Fruit fly (Drosophila melanogaster) whole organism, embryonic: ENCODE results near the gene put.
A peak's percentile ranks its signal among the peaks of the same experiment; 100 is the strongest.

ENCODE experiments used
- Atf-2 ChIP-seq: fragments of 200-800 bp; sonication (Bioruptor generic); optimal IDR thresholded peaks from 2 replicates; lab custom pipeline; 2016; ENCODE audit warnings: missing biosample characterization, missing genetic modification characterization
- CG1024 ChIP-seq: fragments of 200-800 bp; sonication (Bioruptor generic); IDR thresholded peaks from 2 replicates; pipeline ENCODE4 v1.3.6; 2022; ENCODE audit warnings: missing biosample characterization, missing genetic modification characterization
- CG10959 ChIP-seq: fragments of 200-800 bp; sonication (Bioruptor generic); IDR thresholded peaks from 2 replicates; pipeline ENCODE4 v1.3.6; 2022; ENCODE audit warnings: missing biosample characterization, missing genetic modification characterization
- CG11695 ChIP-seq: fragments of 200-800 bp; sonication (Bioruptor generic); IDR thresholded peaks from 3 replicates; pipeline ENCODE4 v1.3.6; 2022; ENCODE audit warnings: missing biosample characterization, missing genetic modification characterization
- CG12071 ChIP-seq: fragments of 200-800 bp; sonication (Bioruptor generic); optimal IDR thresholded peaks from 3 replicates; lab custom pipeline; 2018; ENCODE audit warnings: missing biosample characterization, mild to moderate bottlenecking, missing genetic modification characterization
- CG12299 ChIP-seq: fragments of 200-800 bp; sonication (Bioruptor generic); optimal IDR thresholded peaks from 2 replicates; lab custom pipeline; 2018; ENCODE audit warnings: missing biosample characterization, mild to moderate bottlenecking, missing genetic modification characterization
- CG13624 ChIP-seq: fragments of 200-800 bp; sonication (Bioruptor generic); optimal IDR thresholded peaks from 2 replicates; lab custom pipeline; 2016; ENCODE audit warnings: missing biosample characterization, missing genetic modification characterization
- CG14710 ChIP-seq: fragments of 200-800 bp; sonication (Bioruptor generic); optimal IDR thresholded peaks from 3 replicates; lab custom pipeline; 2019; ENCODE audit warnings: missing biosample characterization, mild to moderate bottlenecking, missing genetic modification characterization, moderate library complexity
- CG17328 ChIP-seq: fragments of 200-800 bp; sonication (Bioruptor generic); IDR thresholded peaks from 2 replicates; pipeline ENCODE4 v1.3.6; 2022; ENCODE audit warnings: missing biosample characterization, missing genetic modification characterization
- CG18262 ChIP-seq: fragments of 200-800 bp; optimal IDR thresholded peaks from 3 replicates; lab custom pipeline; 2019; ENCODE audit warnings: missing biosample characterization, mild to moderate bottlenecking, missing genetic modification characterization, moderate library complexity
- CG30020 ChIP-seq: fragments of 200-800 bp; optimal IDR thresholded peaks from 2 replicates; lab custom pipeline; 2019; ENCODE audit warnings: missing biosample characterization, mild to moderate bottlenecking, missing genetic modification characterization, moderate library complexity
- CG30431 ChIP-seq: fragments of 200-800 bp; sonication (Bioruptor generic); optimal IDR thresholded peaks from 2 replicates; lab custom pipeline; 2017; ENCODE audit warnings: missing biosample characterization, missing genetic modification characterization
- CG3407 ChIP-seq: fragments of 200-800 bp; sonication (Bioruptor generic); optimal IDR thresholded peaks from 2 replicates; lab custom pipeline; 2018; ENCODE audit warnings: missing biosample characterization, mild to moderate bottlenecking, missing genetic modification characterization
- CG6689 ChIP-seq: fragments of 200-800 bp; sonication (Bioruptor generic); IDR thresholded peaks from 2 replicates; pipeline ENCODE4 v1.3.6; 2022; ENCODE audit warnings: missing biosample characterization, missing genetic modification characterization
- CG6854 ChIP-seq: fragments of 200-800 bp; sonication (Bioruptor generic); optimal IDR thresholded peaks from 3 replicates; lab custom pipeline; 2017; ENCODE audit warnings: missing biosample characterization, mild to moderate bottlenecking, missing genetic modification characterization
- CG7271 ChIP-seq: fragments of 200-800 bp; sonication (Bioruptor generic); optimal IDR thresholded peaks from 2 replicates; lab custom pipeline; 2018; ENCODE audit warnings: missing biosample characterization, mild to moderate bottlenecking, missing genetic modification characterization, moderate library complexity
- D19A ChIP-seq: fragments of 200-800 bp; optimal IDR thresholded peaks from 3 replicates; lab custom pipeline; 2019; ENCODE audit warnings: missing biosample characterization, mild to moderate bottlenecking, missing genetic modification characterization, moderate library complexity
- Drgx ChIP-seq: fragments of 200-800 bp; sonication (Bioruptor generic); IDR thresholded peaks from 2 replicates; pipeline ENCODE4 v1.3.6; 2022; ENCODE audit warnings: missing biosample characterization, missing genetic modification characterization
- Elba2 ChIP-seq: fragments of 200-800 bp; sonication (Bioruptor generic); optimal IDR thresholded peaks from 3 replicates; lab custom pipeline; 2016; ENCODE audit warnings: missing biosample characterization, missing genetic modification characterization
- Ets97D ChIP-seq: fragments of 200-800 bp; sonication (Bioruptor generic); optimal IDR thresholded peaks from 3 replicates; lab custom pipeline; 2016; ENCODE audit warnings: missing biosample characterization, missing genetic modification characterization
- Lhr ChIP-seq: fragments of 200-800 bp; sonication (Bioruptor generic); optimal IDR thresholded peaks from 3 replicates; lab custom pipeline; 2017; ENCODE audit warnings: mild to moderate bottlenecking, missing biosample characterization, missing genetic modification reagents, missing genetic modification characterization
- MTF-1 ChIP-seq: fragments of 200-800 bp; sonication (Bioruptor generic); optimal IDR thresholded peaks from 2 replicates; lab custom pipeline; 2018; ENCODE audit warnings: missing biosample characterization, mild to moderate bottlenecking, missing genetic modification characterization, borderline replicate concordance
- Nf-YA ChIP-seq: fragments of 200-800 bp; sonication (Bioruptor generic); IDR thresholded peaks from 2 replicates; pipeline ENCODE4 v1.3.6; 2022; ENCODE audit warnings: missing biosample characterization, missing genetic modification characterization
- Nf-YB ChIP-seq: fragments of 200-800 bp; sonication (Bioruptor generic); optimal IDR thresholded peaks from 3 replicates; lab custom pipeline; 2019; ENCODE audit warnings: missing biosample characterization, mild to moderate bottlenecking, missing genetic modification characterization, moderate library complexity
- Side ChIP-seq: fragments of 200-800 bp; sonication (Bioruptor generic); optimal IDR thresholded peaks from 2 replicates; lab custom pipeline; 2016; ENCODE audit warnings: missing biosample characterization, missing genetic modification characterization
- Six4 ChIP-seq: fragments of 200-800 bp; sonication (Bioruptor generic); optimal IDR thresholded peaks from 2 replicates; lab custom pipeline; 2016; ENCODE audit warnings: missing biosample characterization, missing genetic modification characterization
- Sox100B ChIP-seq: fragments of 200-800 bp; sonication (Bioruptor generic); optimal IDR thresholded peaks from 3 replicates; lab custom pipeline; 2018; ENCODE audit warnings: missing biosample characterization, mild to moderate bottlenecking, missing genetic modification characterization
- Spps ChIP-seq: fragments of 200-800 bp; sonication (Bioruptor generic); optimal IDR thresholded peaks from 2 replicates; lab custom pipeline; 2018; ENCODE audit warnings: missing biosample characterization, mild to moderate bottlenecking, missing genetic modification characterization
- Stat92E ChIP-seq, 3 experiments: fragments of >200 bp in 2 of 3; fragments of 200-800 bp in 1 of 3; sonication (Bioruptor generic) in 1 of 3; optimal IDR thresholded peaks; 2 replicates each; lab custom pipeline; 2017 to 2019; ENCODE audit warnings: missing biosample characterization in 3 of 3, missing genetic modification characterization in 3 of 3, mild to moderate bottlenecking in 1 of 3, moderate library complexity in 1 of 3
- ac ChIP-seq: fragments of 200-800 bp; sonication (Bioruptor generic); optimal IDR thresholded peaks from 3 replicates; lab custom pipeline; 2017; ENCODE audit warnings: missing biosample characterization, mild to moderate bottlenecking, missing genetic modification characterization
- ap ChIP-seq: fragments of 200-800 bp; sonication (Bioruptor generic); IDR thresholded peaks from 2 replicates; pipeline ENCODE4 v1.3.6; 2022; ENCODE audit warnings: missing biosample characterization, missing genetic modification characterization
- ase ChIP-seq: fragments of 200-800 bp; sonication (Bioruptor generic); IDR thresholded peaks from 3 replicates; pipeline ENCODE4 v1.3.6; 2022; ENCODE audit warnings: missing biosample characterization, missing genetic modification characterization
- bcd ChIP-seq: fragments of 200-800 bp; sonication (Bioruptor generic); optimal IDR thresholded peaks from 2 replicates; lab custom pipeline; 2017; ENCODE audit warnings: missing biosample characterization, mild to moderate bottlenecking, missing genetic modification characterization
- chif ChIP-seq, 2 experiments: fragments of 200-800 bp; sonication (Bioruptor generic); optimal IDR thresholded peaks; 3 replicates each; lab custom pipeline; 2016; ENCODE audit warnings: missing biosample characterization in 2 of 2, missing genetic modification characterization in 2 of 2
- chm ChIP-seq: fragments of 200-800 bp; sonication (Bioruptor generic); IDR thresholded peaks from 2 replicates; pipeline ENCODE4 v1.3.6; 2022; ENCODE audit warnings: missing biosample characterization, missing genetic modification characterization
- dpn ChIP-seq, 2 experiments: fragments of 200-800 bp; sonication (Bioruptor generic); optimal IDR thresholded peaks; 3 replicates each; lab custom pipeline; 2016; ENCODE audit warnings: missing biosample characterization in 2 of 2, missing genetic modification characterization in 2 of 2
- fd64A ChIP-seq: fragments of 200-800 bp; sonication (Bioruptor generic); optimal IDR thresholded peaks from 3 replicates; lab custom pipeline; 2018; ENCODE audit warnings: missing biosample characterization, mild to moderate bottlenecking, missing genetic modification characterization
- gce ChIP-seq: fragments of 200-800 bp; sonication (Bioruptor generic); IDR thresholded peaks from 3 replicates; pipeline ENCODE4 v1.3.6; 2022; ENCODE audit warnings: missing biosample characterization, missing genetic modification characterization
- gem ChIP-seq: fragments of 200-800 bp; sonication (Bioruptor generic); optimal IDR thresholded peaks from 2 replicates; lab custom pipeline; 2019; ENCODE audit warnings: missing biosample characterization, mild to moderate bottlenecking, missing genetic modification characterization, moderate library complexity
- grau ChIP-seq: fragments of 200-800 bp; optimal IDR thresholded peaks from 3 replicates; lab custom pipeline; 2019; ENCODE audit warnings: missing biosample characterization, mild to moderate bottlenecking, missing genetic modification characterization, moderate library complexity
- ken ChIP-seq: fragments of 200-800 bp; sonication (Bioruptor generic); IDR thresholded peaks from 3 replicates; pipeline ENCODE4 v1.3.6; 2022; ENCODE audit warnings: missing biosample characterization, missing genetic modification characterization
- peb ChIP-seq: fragments of 200-800 bp; sonication (Bioruptor generic); IDR thresholded peaks from 2 replicates; pipeline ENCODE4 v1.3.6; 2022; ENCODE audit warnings: missing biosample characterization, missing genetic modification characterization
- pnt ChIP-seq: fragments of 200-800 bp; sonication (Bioruptor generic); optimal IDR thresholded peaks from 3 replicates; lab custom pipeline; 2016; ENCODE audit warnings: missing biosample characterization, missing genetic modification characterization
- sens ChIP-seq: fragments of 200-800 bp; sonication (Bioruptor generic); peaks from one replicate; lab custom pipeline; 2016; ENCODE audit warnings: missing biosample characterization, missing genetic modification characterization
- sim ChIP-seq: fragments of 200-800 bp; sonication (Bioruptor generic); IDR thresholded peaks from 2 replicates; pipeline ENCODE4 v1.3.6; 2022; ENCODE audit warnings: missing biosample characterization, missing genetic modification characterization
- ssp ChIP-seq: fragments of 200-800 bp; sonication (Bioruptor generic); IDR thresholded peaks from 2 replicates; pipeline ENCODE4 v1.3.6; 2022; ENCODE audit warnings: missing biosample characterization, missing genetic modification characterization
- tgo ChIP-seq: fragments of 200-800 bp; sonication (Bioruptor generic); IDR thresholded peaks from 3 replicates; pipeline ENCODE4 v1.3.6; 2022; ENCODE audit warnings: missing biosample characterization, missing genetic modification characterization
- ttk ChIP-seq: fragments of 200-800 bp; sonication (Bioruptor generic); IDR thresholded peaks from 2 replicates; pipeline ENCODE4 v2.1.2; 2022; ENCODE audit warnings: missing biosample characterization, missing genetic modification characterization
- tup ChIP-seq: fragments of 200-800 bp; sonication (Bioruptor generic); optimal IDR thresholded peaks from 2 replicates; lab custom pipeline; 2016; ENCODE audit warnings: missing biosample characterization, mild to moderate bottlenecking, missing genetic modification characterization, moderate library complexity
- usp ChIP-seq: fragments of >200 bp; optimal IDR thresholded peaks from 2 replicates; lab custom pipeline; 2017; ENCODE audit warnings: missing biosample characterization, missing genetic modification characterization
- zf30C ChIP-seq: fragments of 200-800 bp; sonication (Bioruptor generic); optimal IDR thresholded peaks from 3 replicates; lab custom pipeline; 2018; ENCODE audit warnings: missing biosample characterization, mild to moderate bottlenecking, missing genetic modification characterization

The put gene

dm6 chr3R:14674762-14675161 is 49.3 kb upstream of the put start (continued):
- TF ChIP-seq Sox100B (GFP tag; lab: Kevin White, UChicago), result peak; percentile 49
- TF ChIP-seq CG30020 (tag; lab: Kevin White, UChicago), result no peak
- TF ChIP-seq zf30C (GFP tag; lab: Kevin White, UChicago), result peak; percentile 82
- TF ChIP-seq Ets97D (GFP tag; lab: Kevin White, UChicago), result peak; percentile 4
- no peak for TF ChIP-seq CG12299 (tag; lab: Kevin White, UChicago)
- TF ChIP-seq fd64A (GFP tag; lab: Kevin White, UChicago), result peak; percentile 4
- TF ChIP-seq Lhr (GFP tag; lab: Kevin White, UChicago), result peak; percentile 12
- TF ChIP-seq CG17328 (GFP tag; lab: Robert Waterston, UW), result peak; percentile 84
- peak; percentile 14 for TF ChIP-seq pnt
- TF ChIP-seq CG7271 (tag; lab: Kevin White, UChicago), result peak; percentile 34
- peak; percentile 28 for TF ChIP-seq Atf-2 (GFP tag; lab: Kevin White, UChicago)
- TF ChIP-seq CG18262 (tag; lab: Kevin White, UChicago), result peak; percentile 89
- TF ChIP-seq D19A (tag; lab: Kevin White, UChicago), result peak; percentile 50
- TF ChIP-seq usp, result no peak
- TF ChIP-seq CG14710, result peak; percentile 82
- TF ChIP-seq CG11695 (GFP tag; lab: Robert Waterston, UW), result peak; percentile 61; the same call in 2 of the 3 replicates
- no peak for TF ChIP-seq CG12071 (GFP tag; lab: Kevin White, UChicago)
- TF ChIP-seq ssp (GFP tag; lab: Robert Waterston, UW), result peak; percentile 41; the same call in 1 of the 2 replicates
- peak; percentile 40 for TF ChIP-seq MTF-1 (GFP tag; lab: Kevin White, UChicago)
- TF ChIP-seq Stat92E (GFP tag; optimal IDR thresholded peaks at IDR 0.05; lab: Kevin White, UChicago), result peak in 1 of 3 experiments; percentile 46
- TF ChIP-seq CG13624 (GFP tag; lab: Kevin White, UChicago), result no peak
- peak; percentile 52 for TF ChIP-seq ttk (GFP tag; lab: Robert Waterston, UW)
- peak; percentile 33 for TF ChIP-seq CG30431
- TF ChIP-seq ken (GFP tag; lab: Robert Waterston, UW), result peak; percentile 50; the same call in 1 of the 3 replicates
- TF ChIP-seq peb, result peak; percentile 62; the same call in 1 of the 2 replicates
- peak; percentile 38 to 51 for TF ChIP-seq dpn (GFP tag; optimal IDR thresholded peaks at IDR 0.05; lab: Kevin White, UChicago)
- peak; percentile 57 for TF ChIP-seq grau (tag; lab: Kevin White, UChicago)
- TF ChIP-seq Side (GFP tag; lab: Kevin White, UChicago), result peak; percentile 24
- TF ChIP-seq Elba2 (GFP tag; lab: Kevin White, UChicago), result peak; percentile 69
- no peak for TF ChIP-seq CG6854 (GFP tag; lab: Kevin White, UChicago)
- peak; percentile 84 for TF ChIP-seq gem (tag; lab: Kevin White, UChicago)
- peak; percentile 68 for TF ChIP-seq tgo (GFP tag; lab: Robert Waterston, UW)
- TF ChIP-seq chif (GFP tag; optimal IDR thresholded peaks at IDR 0.05; lab: Kevin White, UChicago), result peak; percentile 55 to 80
- TF ChIP-seq CG3407, result peak; percentile 42
- TF ChIP-seq gce (GFP tag; lab: Robert Waterston, UW), result peak; percentile 54; the same call in 2 of the 3 replicates
- TF ChIP-seq tup (GFP tag; lab: Kevin White, UChicago), result peak; percentile 14
- TF ChIP-seq ac, result peak; percentile 79
- TF ChIP-seq CG10959 (GFP tag; lab: Robert Waterston, UW), result peak; percentile 91
- TF ChIP-seq Nf-YA (GFP tag; lab: Robert Waterston, UW), result 0 out of 2 replicates have a peak, but pooled peaks have one; percentile 32
- peak; percentile 82 for TF ChIP-seq Six4 (GFP tag; lab: Kevin White, UChicago)
- TF ChIP-seq Nf-YB (GFP tag; lab: Kevin White, UChicago), result peak; percentile 47
- TF ChIP-seq Spps (tag; lab: Kevin White, UChicago), result peak; percentile 73
- TF ChIP-seq sim (GFP tag; lab: Robert Waterston, UW), result peak; percentile 82
- peak; percentile 58; the same call in 1 of the 2 replicates for TF ChIP-seq chm (GFP tag; lab: Robert Waterston, UW)
- peak; percentile 94 for TF ChIP-seq sens
- TF ChIP-seq ap, result 0 out of 2 replicates have a peak, but pooled peaks have one; percentile 17
- TF ChIP-seq CG6689 (GFP tag; lab: Robert Waterston, UW), result peak; percentile 76
- peak; percentile 65 for TF ChIP-seq Drgx (GFP tag; lab: Robert Waterston, UW)
- TF ChIP-seq CG1024 (GFP tag; lab: Robert Waterston, UW), result peak; percentile 61
- TF ChIP-seq bcd (GFP tag; lab: Kevin White, UChicago), result peak; percentile 38
- no peak for TF ChIP-seq ase (GFP tag; lab: Robert Waterston, UW)
